Worm (Caenorhabditis elegans) whole organism, L1 larva: ENCODE measurements around the gene kreg-1.
A peak's percentile ranks its signal among the peaks of the same experiment; 100 is the strongest.

Experiments used
- C04F5.9 ChIP-seq: sonication (generic microtip); optimal IDR thresholded peaks from 2 replicates; lab custom pipeline; 2016; ENCODE audit warnings: missing genetic modification characterization, missing compliant biosample characterization
- C16A3.4 ChIP-seq: fragments of 150-350 bp; optimal IDR thresholded peaks from 2 replicates; lab custom pipeline; 2014; ENCODE audit warnings: missing biosample characterization, missing genetic modification characterization
- C34B4.2 ChIP-seq: sonication (generic microtip); optimal IDR thresholded peaks from 2 replicates; lab custom pipeline; 2017; ENCODE audit warnings: mild to moderate bottlenecking, missing genetic modification characterization, missing compliant biosample characterization
- aha-1 ChIP-seq: fragments of 150-350 bp; optimal IDR thresholded peaks from 2 replicates; lab custom pipeline; 2014; ENCODE audit warnings: missing biosample characterization, missing genetic modification characterization
- alr-1 ChIP-seq: fragments of 200-800 bp; sonication (Bioruptor generic); optimal IDR thresholded peaks from 2 replicates; lab custom pipeline; 2018; ENCODE audit warnings: borderline replicate concordance, mild to moderate bottlenecking, missing genetic modification characterization, missing compliant biosample characterization
- ama-1 ChIP-seq: fragments of 150-350 bp; optimal IDR thresholded peaks from 2 replicates; lab custom pipeline; 2014
- blmp-1 ChIP-seq: fragments of 150-350 bp; optimal IDR thresholded peaks from 2 replicates; lab custom pipeline; 2014; ENCODE audit warnings: missing biosample characterization, missing genetic modification characterization
- ceh-90 ChIP-seq: sonication (generic microtip); optimal IDR thresholded peaks from 2 replicates; lab custom pipeline; 2016; ENCODE audit warnings: missing genetic modification characterization, missing compliant biosample characterization
- dsc-1 ChIP-seq: sonication (generic microtip); optimal IDR thresholded peaks from 2 replicates; lab custom pipeline; 2016; ENCODE audit warnings: mild to moderate bottlenecking, missing genetic modification characterization, missing compliant biosample characterization
- elt-2 ChIP-seq: sonication (generic microtip); optimal IDR thresholded peaks from 2 replicates; lab custom pipeline; 2016; ENCODE audit warnings: missing genetic modification characterization, mild to moderate bottlenecking, inconsistent platforms, missing compliant biosample characterization, missing genetic modification reagents
- elt-3 ChIP-seq, 6 experiments: fragments of 150-350 bp in 1 of 6; sonication (generic microtip); optimal IDR thresholded peaks; 2 replicates each; lab custom pipeline; 2017 to 2018; ENCODE audit warnings: missing biosample characterization in 6 of 6, missing genetic modification characterization in 6 of 6, inconsistent platforms in 1 of 6
- ets-5 ChIP-seq: fragments of 200-800 bp; sonication (Bioruptor generic); IDR thresholded peaks from 2 replicates; pipeline ENCODE4 v1.3.6; 2022; ENCODE audit warnings: missing genetic modification characterization, missing compliant biosample characterization
- fkh-8 ChIP-seq: sonication (generic microtip); optimal IDR thresholded peaks from 2 replicates; lab custom pipeline; 2016; ENCODE audit warnings: mild to moderate bottlenecking, missing genetic modification characterization, missing compliant biosample characterization
- fos-1 ChIP-seq: fragments of 150-350 bp; optimal IDR thresholded peaks from 2 replicates; lab custom pipeline; 2014; ENCODE audit warnings: missing biosample characterization, missing genetic modification characterization
- grh-1 ChIP-seq: fragments of 200-800 bp; sonication (Bioruptor generic); IDR thresholded peaks from 2 replicates; pipeline ENCODE4 v1.3.6; 2022; ENCODE audit warnings: missing genetic modification reagents, missing genetic modification characterization, missing compliant biosample characterization
- hlh-17 ChIP-seq: fragments of 200-800 bp; sonication (Bioruptor generic); optimal IDR thresholded peaks from 2 replicates; lab custom pipeline; 2018; ENCODE audit warnings: missing genetic modification characterization, mild to moderate bottlenecking, missing compliant biosample characterization, moderate library complexity, borderline replicate concordance
- hpl-2 ChIP-seq: fragments of 150-350 bp; optimal IDR thresholded peaks from 2 replicates; lab custom pipeline; 2014; ENCODE audit warnings: missing biosample characterization, missing genetic modification reagents, missing genetic modification characterization
- irx-1 ChIP-seq: sonication (generic microtip); optimal IDR thresholded peaks from 2 replicates; lab custom pipeline; 2016; ENCODE audit warnings: missing genetic modification characterization, missing compliant biosample characterization
- jun-1 ChIP-seq: fragments of 150-350 bp; optimal IDR thresholded peaks from 2 replicates; lab custom pipeline; 2014; ENCODE audit warnings: missing biosample characterization, missing genetic modification reagents, missing genetic modification characterization
- lin-13 ChIP-seq: fragments of 150-350 bp; optimal IDR thresholded peaks from 2 replicates; lab custom pipeline; 2014; ENCODE audit warnings: missing biosample characterization, missing genetic modification reagents, missing genetic modification characterization
- lin-14 ChIP-seq: fragments of 200-800 bp; sonication (Bioruptor generic); optimal IDR thresholded peaks from 2 replicates; lab custom pipeline; 2018; ENCODE audit warnings: mild to moderate bottlenecking, missing genetic modification characterization, moderate library complexity, missing compliant biosample characterization
- lin-15B ChIP-seq: fragments of 150-350 bp; sonication (generic microtip); optimal IDR thresholded peaks from 3 replicates; lab custom pipeline; 2014; ENCODE audit warnings: missing biosample characterization, missing genetic modification characterization
- lin-35 ChIP-seq, 2 experiments: fragments of 150-350 bp; optimal IDR thresholded peaks; 2 replicates each; lab custom pipeline; 2014; ENCODE audit warnings: missing biosample characterization in 2 of 2, missing genetic modification characterization in 2 of 2, missing genetic modification reagents in 2 of 2
- lin-39 ChIP-seq: fragments of 150-350 bp; optimal IDR thresholded peaks from 2 replicates; lab custom pipeline; 2014; ENCODE audit warnings: missing biosample characterization, missing genetic modification reagents, missing genetic modification characterization
- mab-9 ChIP-seq: fragments of 200-800 bp; sonication (Bioruptor generic); IDR thresholded peaks from 2 replicates; pipeline ENCODE4 v1.3.6; 2022; ENCODE audit warnings: missing genetic modification reagents, missing genetic modification characterization, missing compliant biosample characterization
- mdl-1 ChIP-seq, 2 experiments: fragments of 150-350 bp; optimal IDR thresholded peaks; 2 replicates each; lab custom pipeline; 2014 to 2017; ENCODE audit warnings: missing biosample characterization in 2 of 2, missing genetic modification characterization in 2 of 2, inconsistent platforms in 1 of 2
- nhr-19 ChIP-seq: fragments of 200-800 bp; sonication (Bioruptor generic); conservative IDR thresholded peaks from 2 replicates; pipeline ENCODE4 v1.3.6; 2022; ENCODE audit warnings: missing genetic modification characterization, missing compliant biosample characterization
- nhr-20 ChIP-seq: sonication (generic microtip); optimal IDR thresholded peaks from 2 replicates; lab custom pipeline; 2016; ENCODE audit warnings: mild to moderate bottlenecking, missing genetic modification characterization, missing compliant biosample characterization
- nhr-71 ChIP-seq: sonication (generic microtip); optimal IDR thresholded peaks from 2 replicates; lab custom pipeline; 2016; ENCODE audit warnings: mild to moderate bottlenecking, missing genetic modification characterization, moderate library complexity, missing compliant biosample characterization
- nhr-76 ChIP-seq: sonication (generic microtip); optimal IDR thresholded peaks from 2 replicates; lab custom pipeline; 2017; ENCODE audit warnings: missing biosample characterization, missing genetic modification characterization
- nhr-77 ChIP-seq: fragments of 150-350 bp; optimal IDR thresholded peaks from 2 replicates; lab custom pipeline; 2014; ENCODE audit warnings: missing biosample characterization, missing genetic modification characterization
- nhr-84 ChIP-seq: sonication (generic microtip); optimal IDR thresholded peaks from 2 replicates; lab custom pipeline; 2017; ENCODE audit warnings: missing biosample characterization, missing genetic modification characterization
- nhr-85 ChIP-seq: sonication (generic microtip); peaks from one replicate; lab custom pipeline; 2016; ENCODE audit warnings: missing genetic modification characterization, inconsistent platforms, missing compliant biosample characterization
- nhr-90 ChIP-seq: sonication (generic microtip); optimal IDR thresholded peaks from 2 replicates; lab custom pipeline; 2016; ENCODE audit warnings: mild to moderate bottlenecking, missing genetic modification characterization, missing compliant biosample characterization; ENCODE audit not compliant: poor library complexity
- pax-3 ChIP-seq: fragments of 200-800 bp; sonication (Bioruptor generic); optimal IDR thresholded peaks from 2 replicates; lab custom pipeline; 2018; ENCODE audit warnings: mild to moderate bottlenecking, missing genetic modification characterization, moderate library complexity, missing compliant biosample characterization
- pqm-1 ChIP-seq: sonication (generic microtip); optimal IDR thresholded peaks from 3 replicates; lab custom pipeline; 2017; ENCODE audit warnings: missing biosample characterization, missing genetic modification characterization
- rnt-1 ChIP-seq: sonication (generic microtip); optimal IDR thresholded peaks from 2 replicates; lab custom pipeline; 2016; ENCODE audit warnings: mild to moderate bottlenecking, missing genetic modification characterization, moderate library complexity, missing compliant biosample characterization
- skn-1 ChIP-seq: fragments of 150-350 bp; optimal IDR thresholded peaks from 2 replicates; lab custom pipeline; 2014; ENCODE audit warnings: missing biosample characterization, missing genetic modification characterization
- snu-23 ChIP-seq: sonication (generic microtip); optimal IDR thresholded peaks from 2 replicates; lab custom pipeline; 2016; ENCODE audit warnings: missing genetic modification characterization, missing compliant biosample characterization
- sox-4 ChIP-seq: sonication (generic microtip); optimal IDR thresholded peaks from 2 replicates; lab custom pipeline; 2016; ENCODE audit warnings: missing genetic modification characterization, missing compliant biosample characterization
- sup-37 ChIP-seq: fragments of 200-800 bp; sonication (Bioruptor generic); optimal IDR thresholded peaks from 2 replicates; lab custom pipeline; 2018; ENCODE audit warnings: mild to moderate bottlenecking, missing genetic modification characterization, missing compliant biosample characterization
- swsn-7 ChIP-seq: sonication (generic microtip); optimal IDR thresholded peaks from 2 replicates; lab custom pipeline; 2016; ENCODE audit warnings: missing genetic modification characterization, missing compliant biosample characterization
- tlp-1 ChIP-seq: fragments of 150-350 bp; optimal IDR thresholded peaks from 2 replicates; lab custom pipeline; 2014; ENCODE audit warnings: missing biosample characterization, missing genetic modification characterization
- unc-130 ChIP-seq: fragments of 150-350 bp; optimal IDR thresholded peaks from 2 replicates; lab custom pipeline; 2017; ENCODE audit warnings: missing biosample characterization, missing genetic modification characterization, inconsistent platforms
- unc-86 ChIP-seq: sonication (generic microtip); optimal IDR thresholded peaks from 2 replicates; lab custom pipeline; 2016; ENCODE audit warnings: missing genetic modification characterization, missing compliant biosample characterization
- vab-15 ChIP-seq: sonication (generic microtip); optimal IDR thresholded peaks from 2 replicates; lab custom pipeline; 2017; ENCODE audit warnings: missing genotype, mild to moderate bottlenecking, missing genetic modification characterization, missing compliant biosample characterization
- zag-1 ChIP-seq: fragments of 150-350 bp; optimal IDR thresholded peaks from 2 replicates; lab custom pipeline; 2014; ENCODE audit warnings: missing biosample characterization, missing genetic modification characterization

Gene kreg-1

DNA sequence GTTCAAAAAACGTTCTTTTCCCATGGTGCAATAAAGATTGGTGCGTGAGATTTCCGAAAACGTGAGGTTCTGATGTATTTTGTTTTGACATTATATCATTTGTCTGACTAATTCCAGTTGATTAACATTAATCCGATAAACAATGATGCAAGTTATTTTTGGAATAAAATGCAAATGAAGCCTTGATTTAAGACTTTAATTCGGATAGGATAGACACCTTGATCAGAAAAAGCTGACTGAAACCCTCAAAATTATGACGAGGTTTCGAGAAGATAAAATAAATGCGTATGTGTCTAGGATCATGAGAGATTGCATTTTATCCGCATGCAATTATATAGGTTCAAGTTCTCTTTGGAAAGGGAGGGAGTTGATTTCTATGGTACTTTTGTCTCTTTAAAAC lies 36.0 kb downstream of the kreg-1 start:
- TF ChIP-seq lin-15B (tag; lab: Kevin White, UChicago), result no peak
- peak; percentile 91 for TF ChIP-seq dsc-1 (tag; lab: Kevin White, UChicago)
- no peak for TF ChIP-seq nhr-77 (tag; lab: Kevin White, UChicago)
- TF ChIP-seq fkh-8 (tag; lab: Kevin White, UChicago), result peak; percentile 44
- peak; percentile 2 for TF ChIP-seq pax-3 (tag; lab: Kevin White, UChicago)
- TF ChIP-seq, all 84 proteins: peak for 3

DNA sequence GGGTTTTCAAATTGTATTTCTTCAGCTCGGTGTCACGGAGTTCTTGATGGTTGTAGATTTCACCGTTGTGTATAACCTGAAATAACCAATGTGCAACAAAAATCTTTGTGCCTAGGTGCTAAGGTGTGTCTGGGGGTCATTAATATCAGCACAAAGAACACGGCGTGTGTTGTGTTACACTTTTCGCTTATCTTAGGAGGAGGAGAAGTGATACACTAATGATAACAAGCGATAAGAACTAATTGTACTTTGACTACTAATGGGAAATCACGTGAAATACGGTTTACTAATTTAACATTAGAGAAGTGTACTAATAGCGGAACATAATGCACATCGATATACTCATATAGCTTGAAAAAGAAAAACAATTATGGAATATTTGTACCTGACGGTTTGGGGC lies 40.6 kb downstream of the kreg-1 start:
- TF ChIP-seq blmp-1 (tag; lab: Kevin White, UChicago) (peak; percentile 59), hlh-17 (GFP tag; lab: Kevin White, UChicago) (no peak), nhr-84 (tag; lab: Kevin White, UChicago) (no peak), skn-1 (tag; lab: Kevin White, UChicago) (no peak), nhr-85 (tag; lab: Kevin White, UChicago) (no peak), mab-9 (GFP tag; lab: Robert Waterston, UW) (no peak), lin-39 (no peak), elt-3 (tag; optimal IDR thresholded peaks at IDR 0.05; lab: Kevin White, UChicago) (peak; percentile 59 to 97 (median 92)), lin-35 (GFP tag; optimal IDR thresholded peaks at IDR 0.05; lab: Kevin White, UChicago) (peak in 1 of 2 experiments; percentile 67), snu-23 (GFP tag; lab: Kevin White, UChicago) (peak; percentile 15), mdl-1 (tag; optimal IDR thresholded peaks at IDR 0.05; lab: Kevin White, UChicago) (no peak), irx-1 (tag; lab: Kevin White, UChicago) (no peak), elt-2 (tag; lab: Kevin White, UChicago) (peak; percentile 91), grh-1 (0 out of 2 replicates have a peak, but pooled peaks have one; percentile 5), unc-86 (tag; lab: Kevin White, UChicago) (no peak), ceh-90 (tag; lab: Kevin White, UChicago) (no peak), ets-5 (GFP tag; lab: Robert Waterston, UW) (no peak), lin-14 (peak; percentile 27), nhr-19 (GFP tag; lab: Robert Waterston, UW) (peak; percentile 63), pqm-1 (tag; lab: Kevin White, UChicago) (peak; percentile 7), nhr-20 (tag; lab: Kevin White, UChicago) (peak; percentile 63), tlp-1 (tag; lab: Kevin White, UChicago) (no peak), nhr-71 (tag; lab: Kevin White, UChicago) (peak; percentile 53), nhr-90 (tag; lab: Kevin White, UChicago) (peak; percentile 42), sox-4 (tag; lab: Kevin White, UChicago) (no peak), zag-1 (no peak), jun-1 (tag; lab: Kevin White, UChicago) (no peak), nhr-76 (tag; lab: Kevin White, UChicago) (no peak), swsn-7 (no peak)

DNA sequence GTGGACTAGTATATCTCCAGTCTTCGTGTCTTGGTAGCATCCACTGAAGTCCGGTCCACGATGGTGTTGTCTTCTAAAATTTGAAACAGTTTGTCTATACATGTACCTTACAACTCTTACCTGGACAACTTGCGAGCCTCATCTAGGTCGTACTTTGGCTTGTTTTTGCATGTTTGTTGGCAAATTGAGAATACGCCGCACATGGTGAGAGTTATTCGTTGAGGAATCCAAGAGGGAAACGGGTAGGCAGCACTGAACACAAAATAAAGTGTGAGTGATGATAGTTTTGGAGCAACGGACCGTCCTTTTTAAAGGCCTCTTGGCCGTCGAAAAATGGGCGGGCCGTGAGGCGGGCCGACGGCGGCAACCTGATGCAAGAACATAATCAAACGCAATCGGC lies 41.1 kb downstream of the kreg-1 start, which contains the start of gene asns-2:
Gene asns-2 (minus strand): TSS at position 282 of the 400 bp plus-strand sequence.
- TF ChIP-seq snu-23 (GFP tag; lab: Kevin White, UChicago), result no peak
- TF ChIP-seq dsc-1 (tag; lab: Kevin White, UChicago), result no peak
- TF ChIP-seq rnt-1 (tag; lab: Kevin White, UChicago), result no peak

DNA sequence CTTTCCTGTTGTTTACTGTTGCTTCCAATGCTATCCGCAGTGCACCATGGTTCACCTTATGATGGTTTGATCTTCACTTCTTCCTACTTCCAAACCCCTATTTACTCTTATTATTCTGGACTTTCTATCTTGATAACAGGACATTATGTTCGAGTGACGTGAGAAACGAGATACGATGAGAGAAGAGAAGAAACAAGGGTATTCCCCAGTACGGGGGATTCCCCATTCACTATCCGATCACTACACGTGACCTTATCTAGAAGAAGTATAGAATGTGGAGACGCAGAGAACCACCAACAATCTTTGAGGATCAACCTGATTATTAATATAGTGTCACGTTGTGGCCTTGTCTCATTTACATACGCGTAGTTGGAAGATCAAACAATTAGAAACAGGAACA lies 43.0 kb downstream of the kreg-1 start:
- TF ChIP-seq unc-130 (tag; lab: Kevin White, UChicago) (no peak), nhr-90 (tag; lab: Kevin White, UChicago) (peak; percentile 20), mdl-1 (tag; optimal IDR thresholded peaks at IDR 0.05; lab: Kevin White, UChicago) (peak in 1 of 2 experiments; percentile 61), aha-1 (tag; lab: Kevin White, UChicago) (no peak), vab-15 (no peak), pax-3 (tag; lab: Kevin White, UChicago) (no peak), nhr-19 (GFP tag; lab: Robert Waterston, UW) (peak; percentile 25), ama-1 (no peak), nhr-71 (tag; lab: Kevin White, UChicago) (peak; percentile 58), jun-1 (tag; lab: Kevin White, UChicago) (no peak), C34B4.2 (tag; lab: Kevin White, UChicago) (no peak), alr-1 (tag; lab: Kevin White, UChicago) (no peak), sup-37 (GFP tag; lab: Kevin White, UChicago) (no peak), fos-1 (no peak), lin-13 (GFP tag; lab: Kevin White, UChicago) (no peak), lin-35 (GFP tag; optimal IDR thresholded peaks at IDR 0.05; lab: Kevin White, UChicago) (peak in 1 of 2 experiments; percentile 19), elt-2 (tag; lab: Kevin White, UChicago) (no peak), C16A3.4 (tag; lab: Kevin White, UChicago) (peak; percentile 21), hpl-2 (no peak), C04F5.9 (tag; lab: Kevin White, UChicago) (no peak), nhr-77 (tag; lab: Kevin White, UChicago) (no peak)
